Fruit fly (Drosophila melanogaster): Measurements from ENCODE around the gene CG6144.

Gene CG6144

dm6 chr2L:10534022-10534421, 45.5 kb downstream of the CG6144 start, which contains the start of gene CG18302:
CG18302 (plus strand) TSS chr2L:10534322.
- no peak for TF ChIP-seq svp (GFP tag)

DNA sequence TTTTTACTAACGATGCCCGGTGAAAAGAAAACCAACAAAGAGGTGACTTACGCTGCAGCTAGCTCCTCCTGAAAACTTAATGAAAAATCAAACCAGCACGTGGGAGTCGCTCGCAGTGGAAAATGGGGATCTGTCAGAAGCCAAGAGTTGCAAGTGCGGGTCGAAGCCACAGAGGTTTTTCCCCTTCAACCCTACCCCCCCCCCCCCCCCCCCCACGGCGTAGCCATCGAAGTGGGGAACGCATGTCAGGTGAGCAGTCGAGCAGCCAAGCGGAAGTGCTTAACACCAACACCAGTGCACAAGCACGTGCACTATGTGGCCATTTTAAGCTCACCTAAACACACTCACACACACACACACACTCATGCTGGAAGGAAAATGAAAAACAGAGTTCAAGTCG, 50.9 kb downstream of the CG6144 start:
- no peak for TF ChIP-seq CG8319 (GFP tag; optimal IDR thresholded peaks at IDR 0.05)
- no peak for TF ChIP-seq CG10669 (GFP tag; optimal IDR thresholded peaks at IDR 0.05)
- TF ChIP-seq Ets21C (GFP tag; optimal IDR thresholded peaks at IDR 0.05), result no peak
- TF ChIP-seq ss (GFP tag; optimal IDR thresholded peaks at IDR 0.05), result no peak
- no peak for TF ChIP-seq CG6792 (GFP tag; optimal IDR thresholded peaks at IDR 0.05)
- no peak for TF ChIP-seq net (GFP tag; optimal IDR thresholded peaks at IDR 0.05)
- TF ChIP-seq CG15336 (GFP tag; IDR thresholded peaks at IDR 0.05), result no peak
- no peak for TF ChIP-seq CG11294 (GFP tag; IDR thresholded peaks at IDR 0.05)
- TF ChIP-seq Hr39 (GFP tag; optimal IDR thresholded peaks at IDR 0.05), result no peak
- TF ChIP-seq pdm3 (GFP tag; optimal IDR thresholded peaks at IDR 0.05), result no peak
- no peak for TF ChIP-seq fkh (GFP tag; optimal IDR thresholded peaks at IDR 0.05)
- TF ChIP-seq vri (GFP tag; optimal IDR thresholded peaks at IDR 0.05), result no peak
- no peak for TF ChIP-seq CG11902 (GFP tag; optimal IDR thresholded peaks at IDR 0.05)
